Fruit fly (Drosophila melanogaster) whole organism, adult: Measurements from ENCODE around the gene Hsp70Bb.
"Not testable (repeated sequence)": the region's sequence is repeated elsewhere in the genome, so short reads cannot be mapped to it uniquely, and the experiment has no call there.

Source experiments
- CG11617 ChIP-seq: fragments of 200-800 bp; sonication (Bioruptor generic); optimal IDR thresholded peaks from 2 replicates; lab custom pipeline; 2017; ENCODE audit warnings: mild to moderate bottlenecking, missing biosample characterization, missing genetic modification reagents, missing genetic modification characterization
- CG12768 ChIP-seq: fragments of 200-800 bp; sonication (Bioruptor generic); optimal IDR thresholded peaks from 2 replicates; lab custom pipeline; 2017; ENCODE audit warnings: missing biosample characterization, missing genetic modification characterization, mild to moderate bottlenecking, moderate library complexity, missing genetic modification reagents
- Mnt ChIP-seq: fragments of 200-800 bp; sonication (Bioruptor generic); optimal IDR thresholded peaks from 2 replicates; lab custom pipeline; 2016; ENCODE audit warnings: missing biosample characterization, mild to moderate bottlenecking, missing genetic modification characterization
- bab1 ChIP-seq: fragments of 200-800 bp; sonication (Bioruptor generic); optimal IDR thresholded peaks from 3 replicates; lab custom pipeline; 2019; ENCODE audit warnings: missing biosample characterization, mild to moderate bottlenecking, missing genetic modification characterization, moderate library complexity
- cic ChIP-seq: fragments of 200-800 bp; sonication (Bioruptor generic); optimal IDR thresholded peaks from 2 replicates; lab custom pipeline; 2017; ENCODE audit warnings: missing biosample characterization, mild to moderate bottlenecking, missing genetic modification characterization, moderate library complexity
- kay ChIP-seq: fragments of 200-800 bp; sonication (Bioruptor generic); peaks from one replicate; lab custom pipeline; 2016; ENCODE audit warnings: missing biosample characterization, missing genetic modification characterization, borderline replicate concordance
- toe ChIP-seq: fragments of 200-800 bp; sonication (Bioruptor generic); optimal IDR thresholded peaks from 2 replicates; lab custom pipeline; 2016; ENCODE audit warnings: missing biosample characterization, missing genetic modification characterization

DNA sequence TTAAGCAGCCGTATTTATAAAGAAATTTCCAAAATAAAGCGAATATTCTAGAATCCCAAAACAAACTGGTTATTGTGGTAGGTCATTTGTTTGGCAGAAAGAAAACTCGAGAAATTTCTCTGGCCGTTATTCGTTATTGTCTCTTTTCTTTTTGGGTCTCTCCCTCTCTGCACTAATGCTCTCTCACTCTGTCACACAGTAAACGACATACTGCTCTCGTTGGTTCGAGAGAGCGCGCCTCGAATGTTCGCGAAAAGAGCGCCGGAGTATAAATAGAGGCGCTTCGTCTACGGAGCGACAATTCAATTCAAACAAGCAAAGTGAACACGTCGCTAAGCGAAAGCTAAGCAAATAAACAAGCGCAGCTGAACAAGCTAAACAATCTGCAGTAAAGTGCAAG is 3.2 kb downstream of the Hsp70Bb start, which contains the start of gene Hsp70Bc:
- not testable (repeated sequence) for TF ChIP-seq cic; CG12768 (GFP tag; lab: Kevin White, UChicago); Mnt (GFP tag; lab: Kevin White, UChicago); toe (GFP tag; lab: Kevin White, UChicago); kay (GFP tag; lab: Kevin White, UChicago); bab1 (GFP tag; lab: Kevin White, UChicago); CG11617 (GFP tag; lab: Kevin White, UChicago)
